Worm (Caenorhabditis elegans): ENCODE measurements around the gene srbc-54.

ce11 chrV:15879508-15879907 is 46.0 kb upstream of the srbc-54 start, which contains the start of gene nhr-84:
- no peak for TF ChIP-seq him-1 (tag; optimal IDR thresholded peaks at IDR 0.05)
- no peak for TF ChIP-seq W03F9.2 (tag; optimal IDR thresholded peaks at IDR 0.05)
- TF ChIP-seq dao-5 (tag; optimal IDR thresholded peaks at IDR 0.05) = no peak
